Fruit fly (Drosophila melanogaster) S2 (cell line): ENCODE results near the gene CG18858.
A peak's percentile ranks its signal among the peaks of the same experiment; 100 is the strongest.

ENCODE experiments used
- CG8478 ChIP-seq: fragments of >200 bp; optimal IDR thresholded peaks from 2 replicates; lab custom pipeline; 2018
- CTCF ChIP-seq, 2 experiments: fragments of >200 bp; optimal IDR thresholded peaks; 2 replicates each; lab custom pipeline; 2018

DNA sequence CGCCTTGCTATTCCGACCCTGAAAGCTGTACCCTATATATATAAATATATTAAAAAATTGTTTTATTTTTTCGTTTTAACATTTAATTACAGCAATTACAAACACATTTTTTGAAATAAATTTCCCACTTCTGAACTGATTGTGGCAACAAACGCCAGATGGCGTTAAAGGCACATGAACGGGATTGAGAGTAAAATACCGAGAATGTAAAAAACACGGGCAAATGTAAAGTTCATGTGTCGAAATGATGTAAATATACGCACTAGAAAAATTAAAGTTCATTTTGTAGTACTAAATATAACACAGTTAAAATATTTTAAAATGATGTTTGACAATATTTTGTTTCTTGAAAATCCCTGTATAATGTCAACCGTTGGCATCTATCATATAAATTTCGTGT, 5.5 kb upstream of the CG18858 start:
- peak; percentile 73 to 90 for TF ChIP-seq CTCF (optimal IDR thresholded peaks at IDR 0.05; lab: Kevin White, UChicago)
- TF ChIP-seq CG8478 (lab: Kevin White, UChicago), result no peak
